Fruit fly (Drosophila melanogaster): Measurements from ENCODE around the gene CG7607.

CG7607 gene

dm6 chr3L:11247370-11248255, 48.2 kb downstream of the CG7607 start:
- peak; percentile 34 for TF ChIP-seq ovo (GFP tag; optimal IDR thresholded peaks at IDR 0.05)
- peak; percentile 36 for TF ChIP-seq CG33017 (tag; optimal IDR thresholded peaks at IDR 0.05)
- TF ChIP-seq CG7101 (tag; optimal IDR thresholded peaks at IDR 0.05), result peak; percentile 29
- TF ChIP-seq pad (GFP tag; optimal IDR thresholded peaks at IDR 0.05), result peak; percentile 29
- peak; percentile 80 for TF ChIP-seq kay (GFP tag; ENCODE audit: borderline replicate concordance)
- peak; percentile 24 for TF ChIP-seq CG11617 (GFP tag; optimal IDR thresholded peaks at IDR 0.05)
- no peak for TF ChIP-seq Hr96 (GFP tag; optimal IDR thresholded peaks at IDR 0.05)
- TF ChIP-seq CG7045 (GFP tag; optimal IDR thresholded peaks at IDR 0.05), result peak; percentile 39
- peak; percentile 41 for TF ChIP-seq Crg-1 (GFP tag; optimal IDR thresholded peaks at IDR 0.05)
- TF ChIP-seq Clk (GFP tag; optimal IDR thresholded peaks at IDR 0.05), result no peak
- TF ChIP-seq toe (GFP tag; optimal IDR thresholded peaks at IDR 0.05), result no peak
- no peak for TF ChIP-seq CG5204 (GFP tag; optimal IDR thresholded peaks at IDR 0.05)
- peak; percentile 64 for TF ChIP-seq bab1 (GFP tag; optimal IDR thresholded peaks at IDR 0.05)
- no peak for TF ChIP-seq CG14711 (tag; optimal IDR thresholded peaks at IDR 0.05)
- TF ChIP-seq CG1620 (GFP tag; optimal IDR thresholded peaks at IDR 0.05), result peak; percentile 33
- TF ChIP-seq Mnt (GFP tag; optimal IDR thresholded peaks at IDR 0.05), result peak; percentile 23
- TF ChIP-seq CG12768 (GFP tag; optimal IDR thresholded peaks at IDR 0.05), result peak; percentile 71
- no peak for TF ChIP-seq cnc (optimal IDR thresholded peaks at IDR 0.05)
- peak; percentile 79 for TF ChIP-seq cic (GFP tag; optimal IDR thresholded peaks at IDR 0.05)
- TF ChIP-seq tj (GFP tag; optimal IDR thresholded peaks at IDR 0.05), result peak; percentile 74

DNA sequence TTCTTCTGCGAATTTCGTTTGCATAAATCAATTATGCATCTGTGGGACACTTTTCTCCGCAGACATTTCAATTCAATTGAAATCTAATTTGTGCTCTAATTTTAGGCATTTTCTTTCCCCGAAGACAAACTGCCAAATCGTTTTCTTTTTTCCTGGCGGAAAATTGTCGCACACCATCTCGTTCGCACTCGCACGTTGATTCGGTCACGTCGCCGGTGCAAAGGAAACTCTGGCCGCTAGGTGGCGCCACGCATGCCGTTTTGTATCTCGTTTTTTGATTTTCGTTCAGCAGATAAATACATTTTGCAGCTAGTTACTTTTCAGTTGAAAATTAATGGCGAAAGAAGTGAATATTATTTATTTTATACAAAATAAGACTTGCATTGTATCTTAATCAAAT, 48.9 kb downstream of the CG7607 start:
- peak; percentile 19 for TF ChIP-seq tj (GFP tag; optimal IDR thresholded peaks at IDR 0.05)
- TF ChIP-seq CG7045 (GFP tag; optimal IDR thresholded peaks at IDR 0.05), result peak; percentile 34
- TF ChIP-seq Crg-1 (GFP tag; optimal IDR thresholded peaks at IDR 0.05), result no peak
- TF ChIP-seq CG11617 (GFP tag; optimal IDR thresholded peaks at IDR 0.05), result no peak
- TF ChIP-seq bab1 (GFP tag; optimal IDR thresholded peaks at IDR 0.05), result peak; percentile 6

All from whole organism, adult.